Fruit fly (Drosophila melanogaster) whole organism, embryonic: ENCODE data around the gene mus101.

ENCODE experiments used
- CG13624 ChIP-seq: fragments of 200-800 bp; sonication (Bioruptor generic); optimal IDR thresholded peaks from 2 replicates; lab custom pipeline; 2016; ENCODE audit warnings: missing biosample characterization, missing genetic modification characterization
- btn ChIP-seq: fragments of 200-800 bp; sonication (Bioruptor generic); optimal IDR thresholded peaks from 2 replicates; lab custom pipeline; 2016; ENCODE audit warnings: missing biosample characterization, missing genetic modification characterization
- jing ChIP-seq: fragments of 200-800 bp; sonication (Bioruptor generic); optimal IDR thresholded peaks from 2 replicates; lab custom pipeline; 2018; ENCODE audit warnings: missing biosample characterization, mild to moderate bottlenecking, missing genetic modification characterization

- no peak for TF ChIP-seq CG13624 (GFP tag; lab: Kevin White, UChicago)
- TF ChIP-seq jing (GFP tag; lab: Kevin White, UChicago): no peak
- TF ChIP-seq btn (GFP tag; lab: Kevin White, UChicago): no peak
These were observed 15.9 kb downstream of the mus101 start, which contains the start of gene CG11134 for dm6 chrX:13737939-13738338.
